Fruit fly (Drosophila melanogaster) whole organism, prepupa: ENCODE data around the gene Amnionless.
A peak's percentile ranks its signal among the peaks of the same experiment; 100 is the strongest.

ENCODE experiments used
- Blimp-1 ChIP-seq: fragments of 200-800 bp; sonication (Bioruptor generic); optimal IDR thresholded peaks from 3 replicates; lab custom pipeline; 2017; ENCODE audit warnings: missing biosample characterization, missing genetic modification characterization, mild to moderate bottlenecking, moderate library complexity, missing genetic modification reagents
- CG11294 ChIP-seq: fragments of 200-800 bp; sonication (Bioruptor generic); IDR thresholded peaks from 2 replicates; pipeline ENCODE4 v1.3.6; 2022; ENCODE audit warnings: missing biosample characterization, missing genetic modification characterization
- CG11902 ChIP-seq: fragments of 200-800 bp; sonication (Bioruptor generic); optimal IDR thresholded peaks from 3 replicates; lab custom pipeline; 2016; ENCODE audit warnings: missing biosample characterization, missing genetic modification characterization
- CG3032 ChIP-seq: fragments of 200-800 bp; optimal IDR thresholded peaks from 2 replicates; lab custom pipeline; 2019; ENCODE audit warnings: missing biosample characterization, mild to moderate bottlenecking, missing genetic modification characterization, moderate library complexity
- CG31627 ChIP-seq: fragments of 200-800 bp; sonication (Bioruptor generic); optimal IDR thresholded peaks from 3 replicates; lab custom pipeline; 2016; ENCODE audit warnings: missing biosample characterization, missing genetic modification characterization
- CG34406 ChIP-seq: fragments of 200-800 bp; sonication (Bioruptor generic); optimal IDR thresholded peaks from 3 replicates; lab custom pipeline; 2016; ENCODE audit warnings: missing biosample characterization, missing genetic modification characterization
- CG3919 ChIP-seq: fragments of 200-800 bp; sonication (Bioruptor generic); optimal IDR thresholded peaks from 3 replicates; lab custom pipeline; 2016; ENCODE audit warnings: missing biosample characterization, missing genetic modification characterization
- CG4318 ChIP-seq: fragments of 200-800 bp; sonication (Bioruptor generic); optimal IDR thresholded peaks from 3 replicates; lab custom pipeline; 2017; ENCODE audit warnings: missing biosample characterization, mild to moderate bottlenecking, missing genetic modification characterization
- CG6276 ChIP-seq: fragments of 200-800 bp; sonication (Bioruptor generic); optimal IDR thresholded peaks from 2 replicates; lab custom pipeline; 2017; ENCODE audit warnings: missing biosample characterization, mild to moderate bottlenecking, missing genetic modification characterization
- CG6808 ChIP-seq: fragments of 200-800 bp; sonication (Bioruptor generic); optimal IDR thresholded peaks from 3 replicates; lab custom pipeline; 2017; ENCODE audit warnings: missing biosample characterization, missing genetic modification characterization, mild to moderate bottlenecking, moderate library complexity, missing genetic modification reagents
- CG7368 ChIP-seq: fragments of 200-800 bp; sonication (Bioruptor generic); optimal IDR thresholded peaks from 3 replicates; lab custom pipeline; 2016; ENCODE audit warnings: missing biosample characterization, missing genetic modification characterization
- CG8632 ChIP-seq: fragments of 200-800 bp; sonication (Bioruptor generic); optimal IDR thresholded peaks from 3 replicates; lab custom pipeline; 2016; ENCODE audit warnings: missing biosample characterization, missing genetic modification characterization
- Eip75B ChIP-seq: fragments of 200-800 bp; sonication (Bioruptor generic); optimal IDR thresholded peaks from 3 replicates; lab custom pipeline; 2016; ENCODE audit warnings: missing biosample characterization, missing genetic modification characterization
- Eip78C ChIP-seq: fragments of 200-800 bp; sonication (Bioruptor generic); peaks from one replicate; lab custom pipeline; 2016; ENCODE audit warnings: missing biosample characterization, missing genetic modification characterization
- Eip93F ChIP-seq: fragments of 200-800 bp; sonication (Bioruptor generic); optimal IDR thresholded peaks from 2 replicates; lab custom pipeline; 2016; ENCODE audit warnings: missing biosample characterization, mild to moderate bottlenecking, missing genetic modification characterization
- Ets96B ChIP-seq: fragments of 200-800 bp; optimal IDR thresholded peaks from 2 replicates; lab custom pipeline; 2019; ENCODE audit warnings: missing biosample characterization, mild to moderate bottlenecking, missing genetic modification characterization, moderate library complexity
- Hr38 ChIP-seq: sonication (Bioruptor generic); optimal IDR thresholded peaks from 2 replicates; lab custom pipeline; 2016; ENCODE audit warnings: missing biosample characterization, missing genetic modification characterization
- Hr4 ChIP-seq: fragments of 200-800 bp; sonication (Bioruptor generic); optimal IDR thresholded peaks from 3 replicates; lab custom pipeline; 2016; ENCODE audit warnings: missing biosample characterization, missing genetic modification characterization
- Lpt ChIP-seq: fragments of 200-800 bp; sonication (Bioruptor generic); optimal IDR thresholded peaks from 3 replicates; lab custom pipeline; 2016; ENCODE audit warnings: missing biosample characterization, missing genetic modification characterization
- Met ChIP-seq: fragments of 200-800 bp; sonication (Bioruptor generic); optimal IDR thresholded peaks from 3 replicates; lab custom pipeline; 2016; ENCODE audit warnings: missing biosample characterization, missing genetic modification characterization
- Sox14 ChIP-seq: fragments of 200-800 bp; sonication (Bioruptor generic); optimal IDR thresholded peaks from 3 replicates; lab custom pipeline; 2016; ENCODE audit warnings: missing biosample characterization, missing genetic modification characterization
- Sox15 ChIP-seq: fragments of 200-800 bp; sonication (Bioruptor generic); optimal IDR thresholded peaks from 3 replicates; lab custom pipeline; 2016; ENCODE audit warnings: missing biosample characterization, missing genetic modification characterization
- acj6 ChIP-seq: fragments of 200-800 bp; sonication (Bioruptor generic); optimal IDR thresholded peaks from 3 replicates; lab custom pipeline; 2016; ENCODE audit warnings: missing biosample characterization, missing genetic modification characterization
- cyc ChIP-seq: fragments of 200-800 bp; sonication (Bioruptor generic); optimal IDR thresholded peaks from 3 replicates; lab custom pipeline; 2016; ENCODE audit warnings: missing biosample characterization, missing genetic modification characterization
- dsx ChIP-seq: fragments of 200-800 bp; optimal IDR thresholded peaks from 3 replicates; lab custom pipeline; 2019; ENCODE audit warnings: missing biosample characterization, mild to moderate bottlenecking, missing genetic modification characterization, moderate library complexity; ENCODE audit not compliant: poor library complexity, severe bottlenecking
- eg ChIP-seq: fragments of 200-800 bp; sonication (Bioruptor generic); IDR thresholded peaks from 3 replicates; pipeline ENCODE4 v1.3.6; 2022; ENCODE audit warnings: missing biosample characterization, missing genetic modification characterization
- esn ChIP-seq: fragments of 200-800 bp; sonication (Bioruptor generic); optimal IDR thresholded peaks from 2 replicates; lab custom pipeline; 2016; ENCODE audit warnings: missing biosample characterization, mild to moderate bottlenecking, missing genetic modification characterization, moderate library complexity
- fd85E ChIP-seq: fragments of 200-800 bp; sonication (Bioruptor generic); optimal IDR thresholded peaks from 3 replicates; lab custom pipeline; 2016; ENCODE audit warnings: missing biosample characterization, missing genetic modification characterization
- fkh ChIP-seq: fragments of 200-800 bp; sonication (Bioruptor generic); optimal IDR thresholded peaks from 3 replicates; lab custom pipeline; 2017; ENCODE audit warnings: missing biosample characterization, mild to moderate bottlenecking, missing genetic modification characterization, moderate library complexity
- lz ChIP-seq: fragments of 200-800 bp; sonication (Bioruptor generic); optimal IDR thresholded peaks from 3 replicates; lab custom pipeline; 2016; ENCODE audit warnings: missing biosample characterization, missing genetic modification characterization
- pdm3 ChIP-seq: fragments of 200-800 bp; sonication (Bioruptor generic); optimal IDR thresholded peaks from 3 replicates; lab custom pipeline; 2016; ENCODE audit warnings: missing biosample characterization, missing genetic modification characterization
- spab ChIP-seq: fragments of 200-800 bp; sonication (Bioruptor generic); optimal IDR thresholded peaks from 2 replicates; lab custom pipeline; 2017; ENCODE audit warnings: missing biosample characterization, mild to moderate bottlenecking, missing genetic modification characterization, missing genetic modification reagents
- topi ChIP-seq: fragments of 200-800 bp; sonication (Bioruptor generic); optimal IDR thresholded peaks from 3 replicates; lab custom pipeline; 2016; ENCODE audit warnings: missing biosample characterization, missing genetic modification characterization
- vri ChIP-seq: fragments of 200-800 bp; sonication (Bioruptor generic); optimal IDR thresholded peaks from 3 replicates; lab custom pipeline; 2016; ENCODE audit warnings: missing biosample characterization, mild to moderate bottlenecking, missing genetic modification characterization

Amnionless gene

DNA sequence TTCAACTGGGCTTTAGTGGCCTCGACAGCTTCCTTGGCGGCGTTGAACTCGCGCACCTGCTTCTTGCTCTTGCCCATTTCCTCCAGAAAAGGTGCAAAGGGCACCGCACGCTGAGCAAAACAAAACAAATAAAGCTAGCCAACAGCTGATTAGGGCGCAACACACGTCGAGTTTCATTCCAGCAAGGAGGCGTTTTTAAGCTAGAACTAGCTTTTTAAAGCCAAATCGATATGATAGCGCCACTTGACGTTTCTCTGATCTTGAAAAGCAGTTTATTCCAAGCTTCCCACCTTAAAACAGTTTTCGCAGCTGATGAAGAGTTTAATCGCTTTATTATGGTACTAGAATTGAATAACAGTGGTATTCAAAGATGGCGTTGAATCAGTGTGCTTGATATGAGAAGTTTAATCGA, 5.9 kb downstream of the Amnionless start, which contains the start of gene CG11601 (continued):
- TF ChIP-seq CG7368 (GFP tag; lab: Kevin White, UChicago) (no peak), Hr38 (GFP tag; lab: Kevin White, UChicago) (no peak)

DNA sequence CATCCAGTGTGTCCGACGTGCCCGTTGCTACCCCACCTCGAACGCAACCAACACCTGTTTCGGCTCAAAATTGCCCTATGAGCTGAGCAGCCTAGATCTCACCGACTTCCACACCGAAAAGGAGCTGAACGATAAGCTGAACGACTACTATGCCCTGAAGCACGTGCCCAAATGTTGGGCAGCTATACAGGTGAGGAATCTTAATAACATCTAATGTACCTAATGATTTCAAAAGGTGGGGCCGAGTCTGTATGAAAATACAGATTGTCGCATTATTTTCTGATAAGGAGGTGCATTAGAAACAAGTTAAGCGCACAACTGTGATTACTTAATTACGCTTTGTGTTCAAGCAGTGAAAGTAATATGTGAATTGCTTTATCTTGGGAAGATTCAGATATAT, 10.8 kb downstream of the Amnionless start, which contains the start of gene CG17078:
Gene CG17078 (minus strand): TSS at position 101 of the 400 bp plus-strand sequence.
- TF ChIP-seq Lpt: no peak
- no peak for TF ChIP-seq CG3032 (tag; lab: Kevin White, UChicago)
- no peak for TF ChIP-seq Sox15 (GFP tag; lab: Kevin White, UChicago)
- TF ChIP-seq dsx (GFP tag; lab: Kevin White, UChicago): no peak
- no peak for TF ChIP-seq Eip93F
- no peak for TF ChIP-seq CG6276 (GFP tag; lab: Kevin White, UChicago)
- TF ChIP-seq CG8632 (GFP tag; lab: Kevin White, UChicago): no peak
- no peak for TF ChIP-seq spab (GFP tag; lab: Kevin White, UChicago)
- TF ChIP-seq CG7368 (GFP tag; lab: Kevin White, UChicago): no peak
- no peak for TF ChIP-seq Eip75B (GFP tag; lab: Kevin White, UChicago)
- no peak for TF ChIP-seq Blimp-1 (GFP tag; lab: Kevin White, UChicago)
- no peak for TF ChIP-seq Met
- TF ChIP-seq esn (GFP tag; lab: Kevin White, UChicago): no peak

dm6 chr2L:277122-277671, 11.7 kb downstream of the Amnionless start, which contains the start of gene smo:
smo (plus strand) TSS chr2L:277582.
- TF ChIP-seq Lpt (no peak), CG4318 (no peak), CG34406 (GFP tag; lab: Kevin White, UChicago) (no peak), Eip93F (no peak), cyc (GFP tag; lab: Kevin White, UChicago) (peak; percentile 22), CG3919 (no peak), CG11294 (GFP tag; lab: Robert Waterston, UW) (no peak), Eip78C (GFP tag; lab: Kevin White, UChicago) (no peak), Met (no peak), dsx (GFP tag; lab: Kevin White, UChicago) (no peak), CG11902 (GFP tag; lab: Kevin White, UChicago) (no peak), CG31627 (peak; percentile 47), esn (GFP tag; lab: Kevin White, UChicago) (peak; percentile 35), Hr38 (GFP tag; lab: Kevin White, UChicago) (no peak), Hr4 (GFP tag; lab: Kevin White, UChicago) (no peak), eg (GFP tag; lab: Robert Waterston, UW) (no peak), lz (peak; percentile 10), Sox14 (no peak), Ets96B (no peak), Blimp-1 (GFP tag; lab: Kevin White, UChicago) (no peak), acj6 (no peak), pdm3 (no peak), fkh (GFP tag; lab: Kevin White, UChicago) (peak; percentile 95), CG6808 (GFP tag; lab: Kevin White, UChicago) (no peak), Sox15 (GFP tag; lab: Kevin White, UChicago) (no peak), vri (GFP tag; lab: Kevin White, UChicago) (no peak), topi (GFP tag; lab: Kevin White, UChicago) (no peak)

- TF ChIP-seq dsx (GFP tag; lab: Kevin White, UChicago): peak; percentile 5
- TF ChIP-seq Ets96B: peak; percentile 39
- TF ChIP-seq esn (GFP tag; lab: Kevin White, UChicago): peak; percentile 19
- TF ChIP-seq CG3032 (tag; lab: Kevin White, UChicago): peak; percentile 26
- TF ChIP-seq fd85E (GFP tag; lab: Kevin White, UChicago): no peak
Measured at dm6 chr2L:273603-274002, 15.3 kb downstream of the Amnionless start, which contains the start of the genes mbm and CG11555. mbm (minus strand) TSS chr2L:273715. CG11555 (plus strand) TSS chr2L:273836.
